Fruit fly (Drosophila melanogaster) ovary, adult (tissue): Measurements from ENCODE around the gene if.

Experiments
- CG17801 ChIP-seq: fragments of 200-800 bp; optimal IDR thresholded peaks from 2 replicates; lab custom pipeline; 2019; ENCODE audit warnings: missing biosample characterization, mild to moderate bottlenecking, missing genetic modification characterization, moderate library complexity; ENCODE audit not compliant: partially characterized antibody

Gene if

dm6 chrX:16783141-16783715 is at the start of gene if:
Gene if (minus strand): TSS chrX:16783434.
- TF ChIP-seq CG17801 (GFP tag; lab: Kevin White, UChicago), result no peak

dm6 chrX:16831848-16832247 is 48.6 kb upstream of the if start:
- no peak for TF ChIP-seq CG17801 (GFP tag; lab: Kevin White, UChicago)

- peak; percentile 42 for TF ChIP-seq CG17801 (GFP tag; lab: Kevin White, UChicago)
Observed at dm6 chrX:16830081-16830480, 46.8 kb upstream of the if start.

dm6 chrX:16829439-16830028 is 46.3 kb upstream of the if start:
- no peak for TF ChIP-seq CG17801 (GFP tag; lab: Kevin White, UChicago)

dm6 chrX:16822080-16822479 is 38.8 kb upstream of the if start:
- peak; percentile 24 for TF ChIP-seq CG17801 (GFP tag; lab: Kevin White, UChicago)

- TF ChIP-seq CG17801 (GFP tag; lab: Kevin White, UChicago), result peak; percentile 46
Observed at dm6 chrX:16821216-16821615, 38.0 kb upstream of the if start.

- TF ChIP-seq CG17801 (GFP tag; lab: Kevin White, UChicago), result no peak
Observed at dm6 chrX:16820665-16821064, 37.4 kb upstream of the if start.

- no peak for TF ChIP-seq CG17801 (GFP tag; lab: Kevin White, UChicago)
Observed at dm6 chrX:16818186-16818585, 35.0 kb upstream of the if start.

- TF ChIP-seq CG17801 (GFP tag; lab: Kevin White, UChicago), result no peak
Observed at dm6 chrX:16816500-16816899, 33.3 kb upstream of the if start.

- no peak for TF ChIP-seq CG17801 (GFP tag; lab: Kevin White, UChicago)
Observed at dm6 chrX:16815168-16815567, 31.9 kb upstream of the if start.

dm6 chrX:16814351-16814750 is 31.1 kb upstream of the if start:
- peak; percentile 3 for TF ChIP-seq CG17801 (GFP tag; lab: Kevin White, UChicago)

dm6 chrX:16813226-16813625 is 30.0 kb upstream of the if start:
- no peak for TF ChIP-seq CG17801 (GFP tag; lab: Kevin White, UChicago)

- TF ChIP-seq CG17801 (GFP tag; lab: Kevin White, UChicago), result peak; percentile 37
Observed at dm6 chrX:16811213-16811749, 28.0 kb upstream of the if start, which contains the start of gene CG4829. Gene CG4829 (plus strand): TSS chrX:16811699.

- TF ChIP-seq CG17801 (GFP tag; lab: Kevin White, UChicago), result no peak
Observed at dm6 chrX:16809093-16809492, 25.9 kb upstream of the if start.

dm6 chrX:16808654-16809053 is 25.4 kb upstream of the if start:
- TF ChIP-seq CG17801 (GFP tag; lab: Kevin White, UChicago), result no peak

- TF ChIP-seq CG17801 (GFP tag; lab: Kevin White, UChicago), result no peak
Observed at dm6 chrX:16805768-16806167, 22.5 kb upstream of the if start, which contains the start of gene ppk28. Gene ppk28 (plus strand): TSS chrX:16806068.
